Worm (Caenorhabditis elegans): ENCODE results near the gene F49E2.2.
A peak's percentile ranks its signal among the peaks of the same experiment; 100 is the strongest.

F49E2.2 gene

ce11 chrX:9553095-9553494 lies 13.4 kb upstream of the F49E2.2 start (continued):
- TF ChIP-seq ztf-6 (GFP tag; IDR thresholded peaks at IDR 0.05) (no peak), ZK185.1 (tag; optimal IDR thresholded peaks at IDR 0.05; ENCODE audit: poor library complexity, severe bottlenecking) (no peak), sea-2 (GFP tag; IDR thresholded peaks at IDR 0.05) (no peak), egl-44 (GFP tag; IDR thresholded peaks at IDR 0.05) (0 out of 2 replicates have a peak, but pooled peaks have one; percentile 36), ztf-26 (tag; optimal IDR thresholded peaks at IDR 0.05) (no peak), nhr-80 (tag; optimal IDR thresholded peaks at IDR 0.05) (peak; percentile 96), athp-1 (tag; optimal IDR thresholded peaks at IDR 0.05) (no peak), B0019.2 (GFP tag; conservative IDR thresholded peaks at IDR 0.05) (no peak), B0261.1 (tag; optimal IDR thresholded peaks at IDR 0.05) (no peak), efl-1 (GFP tag; optimal IDR thresholded peaks at IDR 0.05) (no peak), zim-3 (tag; optimal IDR thresholded peaks at IDR 0.05) (no peak), somi-1 (GFP tag; optimal IDR thresholded peaks at IDR 0.05) (no peak), cebp-1 (GFP tag; IDR thresholded peaks at IDR 0.05) (peak; percentile 67; the same call in 1 of the 2 replicates), cebp-1 (tag; optimal IDR thresholded peaks at IDR 0.05) (peak; percentile 68), lin-54 (GFP tag; optimal IDR thresholded peaks at IDR 0.05) (no peak), aptf-3 (GFP tag; IDR thresholded peaks at IDR 0.05) (no peak), tlf-1 (GFP tag; optimal IDR thresholded peaks at IDR 0.05) (no peak), nhr-179 (tag; optimal IDR thresholded peaks at IDR 0.05) (no peak), Y95B8A.8 (GFP tag; IDR thresholded peaks at IDR 0.05) (no peak), hsf-1 (GFP tag; IDR thresholded peaks at IDR 0.05) (no peak), F37B4.10 (GFP tag; IDR thresholded peaks at IDR 0.05) (no peak), akir-1 (GFP tag; optimal IDR thresholded peaks at IDR 0.05) (no peak), nhr-120 (GFP tag; IDR thresholded peaks at IDR 0.05) (no peak), lin-40 (tag; optimal IDR thresholded peaks at IDR 0.05) (peak; percentile 3), zfh-2 (GFP tag; conservative IDR thresholded peaks at IDR 0.05) (no peak), tbx-9 (tag; optimal IDR thresholded peaks at IDR 0.05; ENCODE audit: borderline replicate concordance) (no peak), ceh-91 (GFP tag; IDR thresholded peaks at IDR 0.05) (no peak), D2030.7 (GFP tag; IDR thresholded peaks at IDR 0.05) (no peak), lin-26 (GFP tag; IDR thresholded peaks at IDR 0.05) (no peak), hrde-1 (tag; optimal IDR thresholded peaks at IDR 0.05; ENCODE audit: borderline replicate concordance) (no peak), bed-1 (GFP tag; IDR thresholded peaks at IDR 0.05) (no peak)

- TF ChIP-seq F39B2.1 (GFP tag; IDR thresholded peaks at IDR 0.05) (no peak), him-1 (tag; optimal IDR thresholded peaks at IDR 0.05) (no peak), nfyb-1 (GFP tag; IDR thresholded peaks at IDR 0.05) (no peak), cebp-1 (GFP tag; IDR thresholded peaks at IDR 0.05) (no peak), cebp-1 (tag; optimal IDR thresholded peaks at IDR 0.05) (peak; percentile 23), T26A5.8 (tag; optimal IDR thresholded peaks at IDR 0.05) (no peak)
These were observed 11.3 kb upstream of the F49E2.2 start for ce11 chrX:9555238-9555637.

ce11 chrX:9556038-9556437 lies 10.5 kb upstream of the F49E2.2 start:
- no peak for TF ChIP-seq ZK185.1 (tag; optimal IDR thresholded peaks at IDR 0.05; ENCODE audit: poor library complexity, severe bottlenecking)
- no peak for TF ChIP-seq snpc-1.1 (tag; optimal IDR thresholded peaks at IDR 0.05; ENCODE audit: insufficient read depth)
- no peak for TF ChIP-seq Y67H2A.10 (GFP tag; conservative IDR thresholded peaks at IDR 0.05)
